Worm (Caenorhabditis elegans) whole organism, early embryonic: Measurements from ENCODE around the gene gsp-2.

Experiments
- ama-1 ChIP-seq: fragments of 150-350 bp; optimal IDR thresholded peaks from 2 replicates; lab custom pipeline; 2014
- ets-7 ChIP-seq: sonication (generic microtip); optimal IDR thresholded peaks from 2 replicates; lab custom pipeline; 2016; ENCODE audit warnings: missing genotype, missing genetic modification characterization, missing compliant biosample characterization
- hnd-1 ChIP-seq: sonication (generic microtip); optimal IDR thresholded peaks from 2 replicates; lab custom pipeline; 2016; ENCODE audit warnings: missing genetic modification characterization, missing compliant biosample characterization
- pes-1 ChIP-seq: fragments of 200-800 bp; sonication (Bioruptor generic); IDR thresholded peaks from 2 replicates; pipeline ENCODE4 v1.3.6; 2022; ENCODE audit warnings: missing genetic modification reagents, missing genetic modification characterization, missing compliant biosample characterization
- scrt-1 ChIP-seq: fragments of 200-800 bp; sonication (Bioruptor generic); IDR thresholded peaks from 2 replicates; pipeline ENCODE4 v1.3.6; 2022; ENCODE audit warnings: missing genetic modification characterization, missing compliant biosample characterization

DNA sequence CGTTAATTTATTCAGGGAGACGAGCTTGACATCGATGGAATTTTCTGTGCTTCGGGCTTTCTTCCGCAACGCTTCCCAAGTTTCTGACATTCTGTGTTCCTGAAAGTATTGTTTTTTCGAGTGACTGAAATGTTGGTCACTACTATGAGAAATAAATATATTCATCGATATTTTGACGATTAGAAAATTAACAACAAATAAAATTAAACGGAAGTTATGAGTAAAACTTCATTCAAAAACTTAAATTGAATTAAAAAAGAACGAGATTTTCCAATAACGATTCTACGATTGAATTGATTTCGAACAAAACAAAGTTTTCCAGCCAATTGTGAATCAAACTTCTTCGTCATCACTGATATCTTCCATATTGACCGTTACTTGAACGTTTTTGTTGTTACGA, 12.7 kb downstream of the gsp-2 start, which contains the start of gene gos-28:
- TF ChIP-seq ama-1 (lab: Kevin White, UChicago), result no peak
- no peak for TF ChIP-seq scrt-1 (GFP tag; lab: Robert Waterston, UW)
- TF ChIP-seq pes-1, result no peak
- no peak for TF ChIP-seq hnd-1 (tag; lab: Kevin White, UChicago)
- TF ChIP-seq ets-7, result no peak
